Fruit fly (Drosophila melanogaster): Measurements from ENCODE around the gene CG46448.

CG46448 gene

DNA sequence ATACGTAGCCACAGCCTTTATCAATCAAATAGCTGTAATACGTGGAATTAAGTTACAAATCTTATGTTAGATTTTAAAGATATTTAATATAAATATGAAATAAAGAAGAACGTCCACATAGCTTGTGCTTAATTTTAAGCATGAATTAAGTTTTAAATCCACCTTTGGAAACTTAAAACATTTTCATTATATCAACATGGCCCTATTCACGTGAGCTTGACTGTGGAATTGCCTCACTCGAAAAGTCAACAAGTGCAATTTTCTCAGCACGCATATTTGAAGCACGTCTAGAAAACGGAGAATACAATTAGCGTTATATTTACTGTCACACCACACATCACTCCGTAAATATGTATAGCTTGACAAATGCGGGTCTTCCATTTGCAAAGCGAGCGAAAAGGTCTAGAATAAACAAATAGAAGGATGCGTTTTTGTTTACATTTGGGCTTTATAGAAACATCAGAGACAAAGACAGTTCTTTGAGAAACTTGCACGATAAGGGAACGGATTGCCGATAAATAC lies 27.8 kb upstream of the CG46448 start (continued):
- peak; percentile 76 for TF ChIP-seq CG10959 (GFP tag; IDR thresholded peaks at IDR 0.05)
- TF ChIP-seq kni (GFP tag; optimal IDR thresholded peaks at IDR 0.05), result peak; percentile 41
- TF ChIP-seq GATAe (GFP tag; conservative IDR thresholded peaks at IDR 0.05), result peak; percentile 49; the same call in 1 of the 2 replicates
- TF ChIP-seq PHDP (tag; optimal IDR thresholded peaks at IDR 0.05), result peak; percentile 92
- peak; percentile 86 for TF ChIP-seq so (GFP tag; IDR thresholded peaks at IDR 0.05)
- TF ChIP-seq Ravus (GFP tag; IDR thresholded peaks at IDR 0.05), result peak; percentile 56
- no peak for TF ChIP-seq CG16813 (GFP tag; IDR thresholded peaks at IDR 0.05; ENCODE audit: partially characterized antibody)
- peak; percentile 52; the same call in 1 of the 2 replicates for TF ChIP-seq ro (GFP tag; IDR thresholded peaks at IDR 0.05)
- TF ChIP-seq Dip3 (GFP tag; optimal IDR thresholded peaks at IDR 0.05), result peak; percentile 39
- peak; percentile 64 for TF ChIP-seq bab2 (GFP tag; optimal IDR thresholded peaks at IDR 0.05)
- peak; percentile 61; the same call in 1 of the 2 replicates for TF ChIP-seq CG10321 (GFP tag; IDR thresholded peaks at IDR 0.05)
- TF ChIP-seq unc-4 (GFP tag; IDR thresholded peaks at IDR 0.05; ENCODE audit: partially characterized antibody), result no peak
- no peak for TF ChIP-seq CG3065 (GFP tag; optimal IDR thresholded peaks at IDR 0.05)
- no peak for TF ChIP-seq hb (GFP tag; IDR thresholded peaks at IDR 0.05; ENCODE audit: partially characterized antibody)
- TF ChIP-seq maf-S (GFP tag; optimal IDR thresholded peaks at IDR 0.05), result peak; percentile 69
- peak; percentile 74 for TF ChIP-seq CG6765 (GFP tag; optimal IDR thresholded peaks at IDR 0.05)
- no peak for TF ChIP-seq CG8478 (optimal IDR thresholded peaks at IDR 0.05)
- TF ChIP-seq CG2889 (GFP tag; IDR thresholded peaks at IDR 0.05), result no peak
- peak; percentile 77 for TF ChIP-seq CG9437 (GFP tag; optimal IDR thresholded peaks at IDR 0.05)
- no peak for TF ChIP-seq ato (GFP tag; IDR thresholded peaks at IDR 0.05; ENCODE audit: partially characterized antibody)
- TF ChIP-seq da (GFP tag; optimal IDR thresholded peaks at IDR 0.05), result no peak
- peak; percentile 43 for TF ChIP-seq Kr (GFP tag; optimal IDR thresholded peaks at IDR 0.05)
- peak; percentile 52 to 94 for TF ChIP-seq Hr51 (GFP tag; optimal IDR thresholded peaks at IDR 0.05)
- TF ChIP-seq otp (GFP tag; IDR thresholded peaks at IDR 0.05), result peak; percentile 89; the same call in 2 of the 3 replicates
- peak; percentile 67 for TF ChIP-seq CG4730 (GFP tag; IDR thresholded peaks at IDR 0.05)
- peak; percentile 6 for TF ChIP-seq CG9609 (GFP tag; optimal IDR thresholded peaks at IDR 0.05)
- TF ChIP-seq E2f1 (GFP tag; IDR thresholded peaks at IDR 0.05), result peak; percentile 84
- no peak for TF ChIP-seq fru (optimal IDR thresholded peaks at IDR 0.05)
- TF ChIP-seq CG10565 (GFP tag; optimal IDR thresholded peaks at IDR 0.05), result peak; percentile 59
- TF ChIP-seq CG3163 (GFP tag; optimal IDR thresholded peaks at IDR 0.05), result no peak
- TF ChIP-seq gcm2 (GFP tag; optimal IDR thresholded peaks at IDR 0.05), result peak; percentile 64
- peak; percentile 71 for TF ChIP-seq CG16815 (GFP tag; optimal IDR thresholded peaks at IDR 0.05)
- TF ChIP-seq CG14050 (GFP tag; IDR thresholded peaks at IDR 0.05), result peak; percentile 84
- peak; percentile 85 for TF ChIP-seq CG13775 (GFP tag; optimal IDR thresholded peaks at IDR 0.05)
- TF ChIP-seq mld (GFP tag; IDR thresholded peaks at IDR 0.05; ENCODE audit: partially characterized antibody), result no peak

DNA sequence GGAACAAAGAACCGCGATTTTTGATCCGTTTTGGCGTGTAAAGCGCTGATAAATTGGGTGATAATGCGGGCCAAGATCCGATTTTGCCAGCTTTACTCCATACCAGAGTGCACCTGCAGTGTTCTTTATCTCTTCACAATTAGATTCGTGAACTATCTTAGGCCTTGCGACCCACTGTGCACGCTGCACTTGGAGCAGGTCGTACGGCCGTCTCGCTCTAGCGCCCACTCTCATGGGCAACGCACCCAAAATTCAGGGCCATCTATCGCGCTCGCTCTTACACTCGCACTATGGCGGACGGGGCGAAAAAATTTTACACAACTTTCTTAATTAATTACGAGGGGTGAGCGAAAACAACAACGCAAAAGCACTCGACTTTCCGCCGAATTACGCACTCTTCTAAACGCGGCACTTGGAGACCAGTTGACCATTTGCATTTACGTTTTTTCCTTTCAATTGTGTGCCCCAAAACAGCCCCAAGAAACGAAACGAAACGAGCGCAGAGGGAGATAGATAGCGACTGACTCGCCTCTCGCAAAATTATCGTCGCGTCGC lies 27.2 kb upstream of the CG46448 start:
- TF ChIP-seq Nf-YB (GFP tag; optimal IDR thresholded peaks at IDR 0.05) (no peak), bbx (GFP tag; IDR thresholded peaks at IDR 0.05; ENCODE audit: partially characterized antibody) (peak; percentile 72), CG18619 (GFP tag; optimal IDR thresholded peaks at IDR 0.05) (no peak), CG14710 (tag; optimal IDR thresholded peaks at IDR 0.05) (no peak), chif (GFP tag; optimal IDR thresholded peaks at IDR 0.05) (no peak), lab (GFP tag; optimal IDR thresholded peaks at IDR 0.05) (peak; percentile 35), CG17359 (tag; optimal IDR thresholded peaks at IDR 0.05) (no peak), eve (GFP tag; optimal IDR thresholded peaks at IDR 0.05) (no peak), row (GFP tag; IDR thresholded peaks at IDR 0.05) (peak; percentile 82), nom (GFP tag; optimal IDR thresholded peaks at IDR 0.05) (no peak), CG7928 (GFP tag; optimal IDR thresholded peaks at IDR 0.05) (no peak), CG3726 (GFP tag; IDR thresholded peaks at IDR 0.05) (0 out of 3 replicates have a peak, but pooled peaks have one; percentile 13), Dip2 (GFP tag; IDR thresholded peaks at IDR 0.05) (no peak), CG1603 (tag; optimal IDR thresholded peaks at IDR 0.05) (no peak), chn (GFP tag; optimal IDR thresholded peaks at IDR 0.05) (no peak), Oaz (GFP tag; IDR thresholded peaks at IDR 0.05) (no peak), CG12219 (GFP tag; optimal IDR thresholded peaks at IDR 0.05) (no peak)

All from whole organism, embryonic.